Worm (Caenorhabditis elegans): ENCODE results near the gene gst-30.

gst-30 gene

ce11 chrII:4934954-4935353, at the start of gene gst-30:
TSS of gene gst-30 (minus strand) at chrII:4935054.
- TF ChIP-seq unc-62 (GFP tag; optimal IDR thresholded peaks at IDR 0.05) = no peak

- TF ChIP-seq unc-62 (GFP tag; optimal IDR thresholded peaks at IDR 0.05) = no peak
These were observed 49.3 kb upstream of the gst-30 start for ce11 chrII:4984151-4984550.

- TF ChIP-seq unc-62 (GFP tag; optimal IDR thresholded peaks at IDR 0.05) = no peak
These were observed 47.0 kb upstream of the gst-30 start for ce11 chrII:4981682-4982404.

DNA sequence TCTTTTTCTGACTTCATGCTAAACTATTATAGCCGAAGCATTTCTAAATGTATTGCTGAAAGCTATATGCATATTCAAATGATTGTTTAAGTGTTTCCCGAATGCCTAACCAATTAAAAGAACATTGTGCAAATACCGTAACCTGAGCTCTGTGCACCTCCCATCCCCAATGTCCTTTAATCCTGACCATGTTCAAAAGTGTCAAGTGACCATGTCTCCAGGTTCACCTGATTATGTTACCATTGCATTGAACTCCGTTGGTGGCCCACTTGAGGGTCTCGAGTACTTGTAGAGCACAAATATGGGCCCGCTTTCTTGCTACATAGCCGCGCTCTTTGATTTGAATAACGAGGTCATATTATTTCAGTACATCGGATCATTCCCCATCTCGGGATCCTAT, 40.5 kb upstream of the gst-30 start:
- TF ChIP-seq unc-62 (GFP tag; optimal IDR thresholded peaks at IDR 0.05) = no peak

DNA sequence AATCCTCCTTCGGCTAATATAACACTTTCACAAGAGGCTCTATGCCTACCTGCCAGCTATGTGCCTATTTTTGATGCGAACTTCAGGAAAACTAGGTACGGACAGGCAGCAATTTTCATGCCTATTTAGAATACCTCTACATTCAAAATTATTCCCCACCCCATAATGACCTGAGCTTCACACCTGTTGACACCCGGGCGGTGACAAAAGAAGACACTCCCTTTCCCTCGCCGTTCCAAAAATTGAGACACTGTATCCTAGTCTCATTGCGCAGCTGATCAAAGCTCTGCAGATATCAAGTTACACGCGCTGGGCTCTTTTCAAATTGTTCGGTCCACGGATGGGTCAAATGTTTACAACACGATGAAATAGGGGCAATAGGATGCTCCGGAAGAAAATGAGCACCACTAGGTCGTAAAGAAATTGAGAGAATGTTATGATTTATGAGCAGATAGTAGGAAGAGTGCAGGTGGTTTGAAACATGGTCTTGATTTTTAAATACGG, 39.6 kb upstream of the gst-30 start:
- TF ChIP-seq unc-62 (GFP tag; optimal IDR thresholded peaks at IDR 0.05) = no peak

ce11 chrII:4968863-4969262, 34.0 kb upstream of the gst-30 start, which contains the start of gene shc-2:
TSS of gene shc-2 (plus strand) at chrII:4969163.
- no peak for TF ChIP-seq unc-62 (GFP tag; optimal IDR thresholded peaks at IDR 0.05)

- TF ChIP-seq unc-62 (GFP tag; optimal IDR thresholded peaks at IDR 0.05) = no peak
These were observed 32.8 kb upstream of the gst-30 start for ce11 chrII:4967636-4968035.

DNA sequence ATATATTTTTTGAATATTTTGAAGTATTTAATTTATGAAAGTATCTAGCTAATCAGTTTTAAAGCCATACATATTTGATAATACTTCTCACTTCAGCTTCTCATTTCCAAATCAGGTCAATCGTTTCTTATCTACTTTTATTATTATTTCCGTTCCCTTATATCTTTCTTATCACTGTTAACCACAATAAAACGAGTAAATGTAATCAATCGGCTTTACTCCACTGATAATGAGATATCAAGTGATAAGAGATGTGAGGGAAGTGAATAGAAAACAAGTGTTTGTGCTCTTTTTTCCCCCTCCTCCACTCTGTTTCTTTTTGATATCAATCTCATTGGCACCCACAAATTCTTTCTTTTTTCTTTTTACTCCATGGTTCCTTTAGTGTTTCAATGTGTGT, 31.7 kb upstream of the gst-30 start:
- no peak for TF ChIP-seq unc-62 (GFP tag; optimal IDR thresholded peaks at IDR 0.05)

ce11 chrII:4960690-4961089, 25.8 kb upstream of the gst-30 start:
- no peak for TF ChIP-seq unc-62 (GFP tag; optimal IDR thresholded peaks at IDR 0.05)

- no peak for TF ChIP-seq unc-62 (GFP tag; optimal IDR thresholded peaks at IDR 0.05)
These were observed 24.9 kb upstream of the gst-30 start, which contains the start of gene ulp-2 for ce11 chrII:4959719-4960118. TSS of gene ulp-2 (minus strand) at chrII:4959876.

DNA sequence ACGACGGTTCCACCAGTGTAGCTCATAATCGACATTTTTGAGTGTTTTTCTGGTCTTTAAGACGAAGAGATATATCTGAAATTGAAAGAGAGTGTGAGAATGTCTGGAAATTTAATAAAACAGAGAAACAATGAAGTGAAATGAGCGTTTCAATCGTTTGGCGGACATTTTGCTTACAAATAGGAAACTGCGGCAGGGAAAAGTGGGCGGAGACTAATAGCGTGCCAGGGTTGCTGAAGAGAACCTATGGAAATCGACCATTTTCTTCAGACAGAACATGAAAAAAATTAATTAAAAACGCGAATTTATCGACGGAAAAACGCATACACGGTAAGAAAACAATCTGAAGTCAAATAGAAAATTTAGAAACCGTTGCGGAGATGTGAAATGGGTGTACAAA, 20.5 kb upstream of the gst-30 start, which contains the start of gene pbs-3:
pbs-3 (minus strand) TSS at position 75 of the 400 bp plus-strand sequence.
- no peak for TF ChIP-seq unc-62 (GFP tag; optimal IDR thresholded peaks at IDR 0.05)

DNA sequence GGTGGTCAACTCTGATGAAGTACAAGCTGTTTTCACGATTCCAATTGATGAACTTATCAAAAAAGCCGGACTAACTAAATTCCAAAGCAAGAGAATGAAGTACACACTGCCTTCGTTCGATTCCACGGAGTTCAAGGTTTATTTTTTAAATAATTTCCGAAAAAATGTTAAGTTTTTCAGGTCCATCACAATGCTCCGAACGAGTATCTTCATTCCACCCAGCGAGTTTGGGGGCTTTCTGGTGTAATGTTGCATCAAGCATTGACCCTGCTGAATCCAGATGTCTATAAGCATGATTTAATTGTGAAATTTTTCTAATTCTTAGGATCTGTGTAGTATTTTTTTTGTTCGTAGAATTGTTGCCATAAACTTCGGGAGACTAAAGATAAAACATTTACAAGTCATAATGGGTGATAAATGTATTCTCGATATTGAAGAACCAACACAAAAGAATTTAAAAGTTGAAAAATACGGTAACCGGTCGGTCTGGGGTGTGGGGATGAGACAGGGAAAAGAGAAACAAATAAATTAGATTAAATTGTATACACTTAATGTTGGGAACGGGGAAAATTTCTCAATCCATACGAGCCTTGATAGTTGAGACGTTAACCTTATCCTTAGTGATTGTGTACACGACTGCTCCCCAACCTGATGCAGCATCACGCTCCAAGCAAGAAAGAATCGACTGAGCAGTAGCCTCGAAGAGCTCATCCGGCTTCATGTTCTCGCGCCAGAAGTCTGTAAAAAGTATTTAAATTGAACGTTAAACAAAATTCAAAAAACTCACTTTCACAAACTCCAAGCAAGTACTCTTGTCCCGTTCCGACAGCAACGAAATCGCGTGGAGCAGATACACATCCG, 19.5 kb upstream of the gst-30 start:
- no peak for TF ChIP-seq unc-62 (GFP tag; optimal IDR thresholded peaks at IDR 0.05)

DNA sequence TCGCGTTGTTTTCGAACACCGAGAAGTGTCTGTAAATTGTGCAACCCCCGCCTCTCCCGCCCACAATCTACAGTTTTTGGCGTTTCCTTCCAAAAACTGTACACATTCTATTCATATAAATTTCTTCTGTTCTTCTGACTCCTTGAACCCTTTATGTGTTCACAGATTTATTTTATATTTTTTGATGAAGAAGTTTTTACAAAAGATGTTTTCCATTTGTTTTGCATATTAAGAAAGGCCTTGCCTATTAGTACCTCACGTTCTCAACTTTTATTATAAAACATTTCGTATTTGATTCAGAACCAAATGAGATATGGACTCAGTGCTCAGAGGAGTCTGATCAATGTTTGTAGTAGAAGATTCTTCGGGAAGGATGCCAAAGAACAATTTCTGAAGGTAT, 18.4 kb upstream of the gst-30 start, which contains the start of gene ndx-3:
ndx-3 (plus strand) TSS at position 301 of the 400 bp plus-strand sequence.
- no peak for TF ChIP-seq unc-62 (GFP tag; optimal IDR thresholded peaks at IDR 0.05)

DNA sequence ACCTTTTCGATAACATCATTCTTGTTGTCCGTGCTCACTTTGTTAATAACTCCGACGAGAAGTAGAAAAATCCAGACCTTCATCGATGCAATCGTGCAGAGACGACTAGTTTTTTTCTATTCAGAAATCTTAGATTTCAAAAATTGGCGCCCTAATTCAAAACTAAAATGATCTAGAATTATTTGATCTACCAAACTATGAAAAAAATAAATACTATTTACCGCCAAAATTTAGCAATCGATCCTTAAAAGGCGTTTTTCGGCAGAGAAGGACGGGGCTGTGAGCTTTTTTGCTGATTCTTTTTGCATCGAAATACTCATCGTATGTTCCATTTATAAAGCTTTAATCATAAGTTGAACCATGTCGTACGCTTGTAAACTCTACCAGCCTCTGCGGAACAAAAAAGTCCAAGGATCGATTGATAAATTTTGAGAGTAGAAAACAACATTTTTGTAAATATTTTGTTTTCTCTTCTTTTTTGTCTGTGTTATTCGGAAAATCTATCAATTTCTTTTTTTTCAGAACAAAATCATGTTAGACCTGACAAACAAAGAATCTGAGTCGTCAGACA, 14.6 kb upstream of the gst-30 start, which contains the start of the genes try-1 and zyg-12:
try-1 (minus strand) TSS at position 148 of the 571 bp plus-strand sequence.
zyg-12 (plus strand) TSS at position 521 of the 571 bp plus-strand sequence.
- TF ChIP-seq unc-62 (GFP tag; optimal IDR thresholded peaks at IDR 0.05) = no peak

- TF ChIP-seq unc-62 (GFP tag; optimal IDR thresholded peaks at IDR 0.05) = no peak
These were observed 13.3 kb upstream of the gst-30 start for ce11 chrII:4948118-4948517.

DNA sequence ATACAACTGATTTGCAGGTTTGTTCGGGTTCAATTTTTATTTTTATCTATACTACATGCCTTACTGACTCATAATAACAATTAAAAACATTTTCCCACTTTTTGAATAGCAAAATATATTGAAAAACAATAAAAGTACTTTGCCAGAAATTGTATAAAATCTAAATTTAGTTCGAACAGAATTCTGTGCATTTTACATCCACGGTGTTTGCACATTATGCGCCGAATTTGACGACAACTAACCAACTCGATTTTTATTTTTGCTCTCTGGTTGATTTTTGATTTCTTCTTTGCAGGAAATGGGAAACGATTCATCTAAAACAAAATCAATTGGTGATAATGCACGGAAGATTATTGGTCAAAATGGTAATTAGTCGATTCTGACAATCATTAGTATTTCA, 11.9 kb upstream of the gst-30 start:
- no peak for TF ChIP-seq unc-62 (GFP tag; optimal IDR thresholded peaks at IDR 0.05)
